Fruit fly (Drosophila melanogaster) whole organism, prepupa: ENCODE measurements around the gene MRG15.

Experiments used
- CG31627 ChIP-seq: fragments of 200-800 bp; sonication (Bioruptor generic); optimal IDR thresholded peaks from 3 replicates; lab custom pipeline; 2016; ENCODE audit warnings: missing biosample characterization, missing genetic modification characterization
- CG7368 ChIP-seq: fragments of 200-800 bp; sonication (Bioruptor generic); optimal IDR thresholded peaks from 3 replicates; lab custom pipeline; 2016; ENCODE audit warnings: missing biosample characterization, missing genetic modification characterization
- Ets96B ChIP-seq: fragments of 200-800 bp; optimal IDR thresholded peaks from 2 replicates; lab custom pipeline; 2019; ENCODE audit warnings: missing biosample characterization, mild to moderate bottlenecking, missing genetic modification characterization, moderate library complexity
- Met ChIP-seq: fragments of 200-800 bp; sonication (Bioruptor generic); optimal IDR thresholded peaks from 3 replicates; lab custom pipeline; 2016; ENCODE audit warnings: missing biosample characterization, missing genetic modification characterization

DNA sequence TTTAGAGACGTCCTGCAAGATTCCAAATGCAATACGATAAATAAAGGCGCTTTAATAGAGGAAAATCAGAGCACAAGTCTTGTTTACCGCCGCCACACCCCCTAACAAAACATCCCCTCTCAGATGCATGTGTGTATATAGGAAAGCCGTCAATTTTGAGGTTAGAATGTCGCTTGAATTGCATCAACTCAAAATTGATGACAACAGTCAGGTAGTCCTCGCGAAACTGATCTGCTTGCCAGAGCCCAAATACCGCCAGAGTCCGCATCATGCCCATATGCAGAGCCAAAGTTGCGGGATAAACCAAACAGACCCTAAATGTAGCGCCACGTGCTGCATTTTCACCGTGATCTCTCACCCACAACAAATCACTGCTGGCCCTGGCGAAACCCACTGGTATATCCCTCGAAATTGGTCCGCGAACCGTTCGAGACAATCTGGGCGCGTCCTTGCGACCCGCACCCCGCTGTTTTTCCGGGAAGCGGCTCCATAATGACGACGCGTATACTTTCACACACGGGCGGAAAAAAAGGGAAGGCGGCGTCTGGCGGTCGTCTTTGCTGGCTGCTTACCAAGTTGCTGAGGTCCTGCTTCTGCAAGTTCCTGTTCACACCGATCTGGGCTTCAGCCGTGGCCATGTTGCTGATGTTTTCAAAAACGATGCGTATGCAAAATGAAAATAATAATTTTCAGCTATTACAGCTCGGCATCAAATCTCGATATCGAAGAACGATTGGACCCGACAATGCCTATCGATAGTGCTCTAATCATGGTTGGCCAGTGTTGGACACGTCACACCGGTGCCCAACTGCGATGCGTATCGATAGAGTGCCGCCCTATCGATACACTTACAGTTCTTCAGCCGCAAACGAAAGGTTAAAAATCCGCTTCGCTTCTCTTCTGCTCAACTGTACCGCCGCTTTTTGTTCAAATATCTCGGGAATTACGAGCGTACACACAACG is 14.9 kb downstream of the MRG15 start, which contains the start of the genes eIF2gamma and Set:
- TF ChIP-seq Met (GFP tag; lab: Kevin White, UChicago), result no peak
- peak; percentile 30 for TF ChIP-seq CG31627 (GFP tag; lab: Kevin White, UChicago)
- no peak for TF ChIP-seq Ets96B (tag; lab: Kevin White, UChicago)
- no peak for TF ChIP-seq CG7368
